Worm (Caenorhabditis elegans) whole organism, L2 larva: ENCODE data around the gene hrpa-2.

ENCODE experiments used
- ama-1 ChIP-seq: fragments of 150-350 bp; optimal IDR thresholded peaks from 2 replicates; lab custom pipeline; 2018; ENCODE audit warnings: inconsistent platforms
- lin-11 ChIP-seq: fragments of 150-350 bp; sonication (generic microtip); optimal IDR thresholded peaks from 2 replicates; lab custom pipeline; 2014; ENCODE audit warnings: missing biosample characterization, missing genetic modification characterization, inconsistent platforms, mixed read lengths
- mdl-1 ChIP-seq, 2 experiments: fragments of 150-350 bp in 1 of 2; sonication (generic microtip) in 1 of 2; optimal IDR thresholded peaks; 2 replicates each; lab custom pipeline; 2017; ENCODE audit warnings: missing biosample characterization in 2 of 2, missing genetic modification characterization in 2 of 2
- nhr-10 ChIP-seq: sonication (generic microtip); optimal IDR thresholded peaks from 2 replicates; lab custom pipeline; 2017; ENCODE audit warnings: missing biosample characterization, missing genetic modification characterization
- nhr-11 ChIP-seq: fragments of 150-350 bp; optimal IDR thresholded peaks from 2 replicates; lab custom pipeline; 2014; ENCODE audit warnings: missing biosample characterization, missing genetic modification characterization
- nhr-129 ChIP-seq: fragments of 150-350 bp; optimal IDR thresholded peaks from 2 replicates; lab custom pipeline; 2014; ENCODE audit warnings: missing biosample characterization, missing genetic modification characterization
- nhr-77 ChIP-seq: fragments of 150-350 bp; optimal IDR thresholded peaks from 2 replicates; lab custom pipeline; 2014; ENCODE audit warnings: missing biosample characterization, missing genetic modification characterization
- sma-3 ChIP-seq: sonication (generic microtip); optimal IDR thresholded peaks from 2 replicates; lab custom pipeline; 2016; ENCODE audit warnings: missing genetic modification reagents, missing genetic modification characterization, missing compliant biosample characterization
- snpc-4 ChIP-seq: fragments of 150-350 bp; optimal IDR thresholded peaks from 2 replicates; lab custom pipeline; 2014; ENCODE audit warnings: missing biosample characterization, missing genetic modification characterization
- unc-39 ChIP-seq: fragments of 150-350 bp; optimal IDR thresholded peaks from 2 replicates; lab custom pipeline; 2014; ENCODE audit warnings: missing biosample characterization, missing genetic modification characterization
- ztf-11 ChIP-seq: sonication (generic microtip); optimal IDR thresholded peaks from 2 replicates; lab custom pipeline; 2017; ENCODE audit warnings: missing biosample characterization, missing genetic modification characterization
- ztf-4 ChIP-seq: fragments of 150-350 bp; optimal IDR thresholded peaks from 2 replicates; lab custom pipeline; 2014; ENCODE audit warnings: missing biosample characterization, missing genetic modification characterization

ce11 chrX:5218323-5218722, 2.2 kb downstream of the hrpa-2 start:
- TF ChIP-seq ama-1 (lab: Kevin White, UChicago) (no peak), snpc-4 (tag; lab: Kevin White, UChicago) (no peak), ztf-11 (tag; lab: Kevin White, UChicago) (no peak), nhr-77 (tag; lab: Kevin White, UChicago) (no peak), nhr-129 (tag; lab: Kevin White, UChicago) (no peak), unc-39 (tag; lab: Kevin White, UChicago) (no peak), sma-3 (GFP tag; lab: Kevin White, UChicago) (no peak), nhr-11 (no peak), lin-11 (tag; lab: Kevin White, UChicago) (no peak), mdl-1 (tag; optimal IDR thresholded peaks at IDR 0.05; lab: Kevin White, UChicago) (no peak), ztf-4 (tag; lab: Kevin White, UChicago) (no peak), nhr-10 (no peak)
